Worm (Caenorhabditis elegans) whole organism, mixed stage, embryonic: Measurements from ENCODE around the gene plc-4.

Experiments used
- blmp-1 ChIP-seq: fragments of 150-350 bp; optimal IDR thresholded peaks from 2 replicates; lab custom pipeline; 2014; ENCODE audit warnings: missing biosample characterization, missing genetic modification characterization
- elt-1 ChIP-seq: sonication (generic microtip); optimal IDR thresholded peaks from 2 replicates; lab custom pipeline; 2017; ENCODE audit warnings: missing genetic modification characterization, mild to moderate bottlenecking, missing compliant biosample characterization, antibody characterized with exemption, moderate library complexity, borderline replicate concordance; ENCODE audit not compliant: insufficient read depth
- lin-13 ChIP-seq: fragments of 150-350 bp; optimal IDR thresholded peaks from 2 replicates; lab custom pipeline; 2014; ENCODE audit warnings: missing biosample characterization, missing genetic modification characterization
- nhr-12 ChIP-seq: fragments of 150-350 bp; optimal IDR thresholded peaks from 2 replicates; lab custom pipeline; 2014; ENCODE audit warnings: missing biosample characterization, missing genetic modification characterization
- snpc-4 ChIP-seq: fragments of 150-350 bp; optimal IDR thresholded peaks from 2 replicates; lab custom pipeline; 2014; ENCODE audit warnings: missing biosample characterization, missing genetic modification characterization

ce11 chrIV:7554351-7554750 is 41.9 kb upstream of the plc-4 start, which contains the start of gene F49E8.6:
- TF ChIP-seq nhr-12 (tag; lab: Kevin White, UChicago) (no peak), lin-13 (tag; lab: Kevin White, UChicago) (no peak), blmp-1 (tag; lab: Kevin White, UChicago) (no peak), snpc-4 (tag; lab: Kevin White, UChicago) (no peak), elt-1 (tag; lab: Kevin White, UChicago) (no peak)
